Fruit fly (Drosophila melanogaster): ENCODE results near the gene CG43448.

dm6 chr3R:30196128-30196527 lies 41.4 kb downstream of the CG43448 start, which contains the start of gene CG15531:
- TF ChIP-seq CG10631 (GFP tag; optimal IDR thresholded peaks at IDR 0.05) (no peak), CG3032 (tag; optimal IDR thresholded peaks at IDR 0.05) (no peak), Sox15 (GFP tag; optimal IDR thresholded peaks at IDR 0.05) (no peak), CG31627 (GFP tag; optimal IDR thresholded peaks at IDR 0.05) (no peak), Eip78C (GFP tag) (no peak), CG7368 (GFP tag; optimal IDR thresholded peaks at IDR 0.05) (no peak), eg (GFP tag; IDR thresholded peaks at IDR 0.05) (no peak), Blimp-1 (GFP tag; optimal IDR thresholded peaks at IDR 0.05) (no peak), Lpt (GFP tag; optimal IDR thresholded peaks at IDR 0.05) (no peak), esn (GFP tag; optimal IDR thresholded peaks at IDR 0.05) (no peak)
